Fruit fly (Drosophila melanogaster): ENCODE measurements around the gene REPTOR-BP.
A peak's percentile ranks its signal among the peaks of the same experiment; 100 is the strongest.

The REPTOR-BP gene

DNA sequence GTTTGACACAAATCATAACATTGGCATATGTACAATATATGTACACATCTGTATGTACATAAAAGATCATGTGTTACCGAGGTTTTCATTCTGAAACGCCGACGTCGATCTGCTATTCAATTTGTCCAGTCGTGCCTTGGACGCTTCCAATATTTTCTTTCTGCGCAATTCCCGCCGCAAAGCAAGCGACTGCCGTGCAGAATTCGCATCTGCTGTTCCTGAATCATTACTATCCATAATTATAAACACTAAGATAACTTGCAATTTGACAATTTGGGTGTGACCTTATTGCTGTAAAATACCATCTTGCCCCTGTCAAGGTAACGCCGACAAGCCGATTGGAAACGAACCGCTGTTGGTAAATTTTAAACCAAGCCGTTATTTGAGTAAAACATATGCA is 47.9 kb downstream of the REPTOR-BP start:
- TF ChIP-seq phol (tag; optimal IDR thresholded peaks at IDR 0.05) = peak; percentile 21
- no peak for TF ChIP-seq cg (GFP tag; optimal IDR thresholded peaks at IDR 0.05)
- peak; percentile 65 for TF ChIP-seq MBD-R2 (GFP tag; IDR thresholded peaks at IDR 0.05)
- TF ChIP-seq CG12155 (GFP tag; optimal IDR thresholded peaks at IDR 0.05) = no peak
- no peak for TF ChIP-seq CG4820 (GFP tag; optimal IDR thresholded peaks at IDR 0.05)
- TF ChIP-seq bigmax (GFP tag; optimal IDR thresholded peaks at IDR 0.05) = peak; percentile 7
- peak; percentile 10 for TF ChIP-seq wek (GFP tag; optimal IDR thresholded peaks at IDR 0.05)
- no peak for TF ChIP-seq CG2678 (tag; optimal IDR thresholded peaks at IDR 0.05)
- peak; percentile 69 for TF ChIP-seq pzg (GFP tag; optimal IDR thresholded peaks at IDR 0.05)
- no peak for TF ChIP-seq pb (GFP tag; optimal IDR thresholded peaks at IDR 0.05)
- peak; percentile 76 for TF ChIP-seq gfzf (GFP tag; optimal IDR thresholded peaks at IDR 0.05)
- TF ChIP-seq zen (tag; optimal IDR thresholded peaks at IDR 0.05) = peak; percentile 26
- TF ChIP-seq pho (GFP tag; optimal IDR thresholded peaks at IDR 0.05) = no peak
- peak; percentile 83 for TF ChIP-seq MESR4 (GFP tag; optimal IDR thresholded peaks at IDR 0.05)
- peak; percentile 38 for TF ChIP-seq Ets97D (GFP tag; optimal IDR thresholded peaks at IDR 0.05)
- peak; percentile 23 for TF ChIP-seq CG14710 (tag; optimal IDR thresholded peaks at IDR 0.05)
- TF ChIP-seq CG32767 (GFP tag; IDR thresholded peaks at IDR 0.05) = no peak
- peak; percentile 27 for TF ChIP-seq Elba2 (GFP tag; optimal IDR thresholded peaks at IDR 0.05)
- TF ChIP-seq CG12659 (GFP tag; optimal IDR thresholded peaks at IDR 0.05) = peak; percentile 62
- peak; percentile 9 for TF ChIP-seq nmo (GFP tag; optimal IDR thresholded peaks at IDR 0.05)
- no peak for TF ChIP-seq Taf1 (GFP tag; IDR thresholded peaks at IDR 0.05)
- no peak for TF ChIP-seq croc (GFP tag; conservative IDR thresholded peaks at IDR 0.05)
- no peak for TF ChIP-seq CG1233 (GFP tag; optimal IDR thresholded peaks at IDR 0.05)
- TF ChIP-seq Ets65A (GFP tag) = peak; percentile 54
- no peak for TF ChIP-seq en (GFP tag; optimal IDR thresholded peaks at IDR 0.05)
- TF ChIP-seq CG10565 (GFP tag; optimal IDR thresholded peaks at IDR 0.05) = no peak
- TF ChIP-seq Awh (GFP tag; IDR thresholded peaks at IDR 0.05) = no peak
- TF ChIP-seq Scr (GFP tag; IDR thresholded peaks at IDR 0.05; ENCODE audit: partially characterized antibody) = peak; percentile 33; the same call in 1 of the 2 replicates
- peak; percentile 34 for TF ChIP-seq CG17802 (tag; optimal IDR thresholded peaks at IDR 0.05)
- no peak for TF ChIP-seq CG12299 (tag; optimal IDR thresholded peaks at IDR 0.05)
- TF ChIP-seq CG1602 (GFP tag; optimal IDR thresholded peaks at IDR 0.05) = no peak
- peak in 1 of 2 experiments; percentile 23 for TF ChIP-seq Pdp1 (GFP tag; optimal IDR thresholded peaks at IDR 0.05)
- no peak for TF ChIP-seq tll (GFP tag; optimal IDR thresholded peaks at IDR 0.05)
- peak; percentile 2 for TF ChIP-seq CG13296 (GFP tag; optimal IDR thresholded peaks at IDR 0.05)
- TF ChIP-seq CG14050 (GFP tag; IDR thresholded peaks at IDR 0.05) = no peak
- TF ChIP-seq chinmo (GFP tag; IDR thresholded peaks at IDR 0.05; ENCODE audit: partially characterized antibody) = 0 out of 4 replicates have a peak, but pooled peaks have one; percentile 50
- no peak for TF ChIP-seq ems (GFP tag; optimal IDR thresholded peaks at IDR 0.05)
- TF ChIP-seq CG9437 (GFP tag; optimal IDR thresholded peaks at IDR 0.05) = no peak
- TF ChIP-seq Tbp (GFP tag; optimal IDR thresholded peaks at IDR 0.05) = no peak
- TF ChIP-seq CG2116 (GFP tag; optimal IDR thresholded peaks at IDR 0.05) = peak; percentile 44
- no peak for TF ChIP-seq CG7987 (GFP tag; optimal IDR thresholded peaks at IDR 0.05)
- no peak for TF ChIP-seq Lpt (GFP tag; optimal IDR thresholded peaks at IDR 0.05)
- TF ChIP-seq CG6791 (GFP tag; IDR thresholded peaks at IDR 0.05; ENCODE audit: partially characterized antibody) = 0 out of 3 replicates have a peak, but pooled peaks have one; percentile 36
- TF ChIP-seq CG2129 (GFP tag; IDR thresholded peaks at IDR 0.05; ENCODE audit: partially characterized antibody) = no peak
- peak; percentile 37 for TF ChIP-seq CG15514 (GFP tag; optimal IDR thresholded peaks at IDR 0.05)
- TF ChIP-seq Sry-δ (GFP tag; optimal IDR thresholded peaks at IDR 0.05) = peak; percentile 42
- peak; percentile 95 for TF ChIP-seq pfk (GFP tag; optimal IDR thresholded peaks at IDR 0.05)
- TF ChIP-seq CG9797 (GFP tag; optimal IDR thresholded peaks at IDR 0.05) = peak; percentile 69
- no peak for TF ChIP-seq CG6254 (GFP tag; optimal IDR thresholded peaks at IDR 0.05)
- peak; percentile 5 for TF ChIP-seq CG10267 (tag; optimal IDR thresholded peaks at IDR 0.05)
